Fruit fly (Drosophila melanogaster): ENCODE measurements around the gene CG3437.

Gene CG3437

DNA sequence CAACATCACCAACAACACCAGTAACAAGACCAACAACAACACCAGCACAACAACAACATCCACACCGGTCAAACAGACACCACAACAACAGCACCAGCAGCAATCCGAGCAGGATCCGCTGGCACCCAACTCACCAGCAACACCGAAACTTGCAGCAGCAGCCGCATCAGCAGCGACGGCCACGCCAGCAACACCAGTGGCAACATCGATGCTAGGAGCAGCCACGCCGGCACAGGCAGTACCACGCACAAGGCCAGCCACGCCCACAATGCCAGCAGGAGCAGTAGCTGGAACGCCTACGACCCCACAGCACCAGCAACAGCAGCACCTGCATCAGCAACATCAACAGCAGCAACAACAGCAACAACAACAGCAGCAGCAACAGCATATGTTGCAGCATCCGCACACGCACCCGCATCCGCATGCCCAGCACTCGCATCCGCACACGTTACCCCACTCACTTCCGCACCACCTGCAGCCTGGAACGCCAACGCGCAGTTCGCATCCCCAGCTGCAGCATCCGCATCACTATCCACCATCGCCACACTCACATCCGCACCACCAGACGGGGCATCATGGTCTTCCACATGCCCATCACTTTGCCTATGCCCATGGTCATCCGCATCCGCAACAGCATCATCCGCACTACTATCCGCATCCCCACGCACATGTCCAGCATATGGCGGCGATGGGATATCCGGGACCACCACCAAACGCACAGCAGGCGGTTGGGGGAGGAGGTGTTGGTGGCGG lies 13.9 kb upstream of the CG3437 start:
- TF ChIP-seq CG7045 (GFP tag; optimal IDR thresholded peaks at IDR 0.05) (no peak), cic (GFP tag; optimal IDR thresholded peaks at IDR 0.05) (no peak), CG1620 (GFP tag; optimal IDR thresholded peaks at IDR 0.05) (no peak), Hr96 (GFP tag; optimal IDR thresholded peaks at IDR 0.05) (no peak), pad (GFP tag; optimal IDR thresholded peaks at IDR 0.05) (no peak), toe (GFP tag; optimal IDR thresholded peaks at IDR 0.05) (no peak), kay (GFP tag; ENCODE audit: borderline replicate concordance) (no peak)

dm6 chr3L:9469079-9469478 lies 11.6 kb upstream of the CG3437 start:
- TF ChIP-seq Mnt (GFP tag; optimal IDR thresholded peaks at IDR 0.05), result no peak
- TF ChIP-seq bab1 (GFP tag; optimal IDR thresholded peaks at IDR 0.05), result no peak
- TF ChIP-seq Clk (GFP tag; optimal IDR thresholded peaks at IDR 0.05), result peak; percentile 0
- no peak for TF ChIP-seq CG11617 (GFP tag; optimal IDR thresholded peaks at IDR 0.05)
- no peak for TF ChIP-seq Crg-1 (GFP tag; optimal IDR thresholded peaks at IDR 0.05)
- TF ChIP-seq cnc (optimal IDR thresholded peaks at IDR 0.05), result no peak
- no peak for TF ChIP-seq CG1620 (GFP tag; optimal IDR thresholded peaks at IDR 0.05)
- peak; percentile 26 for TF ChIP-seq cic (GFP tag; optimal IDR thresholded peaks at IDR 0.05)
- no peak for TF ChIP-seq pad (GFP tag; optimal IDR thresholded peaks at IDR 0.05)

DNA sequence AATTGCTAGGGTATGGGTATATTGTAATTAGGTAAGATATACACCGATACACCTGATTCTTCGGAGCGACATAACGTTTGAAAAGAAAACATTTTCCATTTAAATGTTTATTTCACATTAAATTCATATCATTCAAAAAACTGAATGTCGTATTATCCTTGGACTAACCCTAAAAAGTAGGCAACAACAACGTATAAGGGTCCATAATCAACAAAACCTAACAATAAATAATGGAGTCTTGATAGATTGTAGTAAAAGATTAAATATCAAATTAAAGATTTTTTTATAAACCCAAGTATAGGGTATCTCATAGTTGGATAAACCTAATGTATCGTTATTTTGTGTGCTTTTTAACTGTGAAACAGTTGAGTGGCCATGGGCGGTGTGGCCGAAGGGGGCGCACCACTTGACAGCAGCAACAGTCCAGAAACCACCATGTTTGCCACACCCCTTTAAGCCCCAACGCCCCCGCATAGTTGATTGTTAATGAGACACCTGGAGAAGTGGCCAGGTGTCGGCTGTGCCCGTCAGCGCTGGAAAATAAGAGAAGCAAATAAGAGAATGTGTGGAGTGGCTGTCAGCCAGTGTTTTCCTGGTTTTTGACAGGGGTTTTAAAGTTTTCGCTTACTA lies 10.9 kb upstream of the CG3437 start:
- TF ChIP-seq bab1 (GFP tag; optimal IDR thresholded peaks at IDR 0.05) (peak; percentile 3), CG12768 (GFP tag; optimal IDR thresholded peaks at IDR 0.05) (no peak), CG7045 (GFP tag; optimal IDR thresholded peaks at IDR 0.05) (peak; percentile 36)

dm6 chr3L:9467763-9468206 lies 10.3 kb upstream of the CG3437 start:
- TF ChIP-seq CG7101 (tag; optimal IDR thresholded peaks at IDR 0.05) (no peak), cic (GFP tag; optimal IDR thresholded peaks at IDR 0.05) (no peak), CG12768 (GFP tag; optimal IDR thresholded peaks at IDR 0.05) (no peak), CG1620 (GFP tag; optimal IDR thresholded peaks at IDR 0.05) (no peak), CG5204 (GFP tag; optimal IDR thresholded peaks at IDR 0.05) (no peak), CG11617 (GFP tag; optimal IDR thresholded peaks at IDR 0.05) (no peak), pad (GFP tag; optimal IDR thresholded peaks at IDR 0.05) (no peak), cnc (optimal IDR thresholded peaks at IDR 0.05) (no peak), Clk (GFP tag; optimal IDR thresholded peaks at IDR 0.05) (no peak), CG33017 (tag; optimal IDR thresholded peaks at IDR 0.05) (no peak), kay (GFP tag; ENCODE audit: borderline replicate concordance) (no peak), Mnt (GFP tag; optimal IDR thresholded peaks at IDR 0.05) (no peak), ovo (GFP tag; optimal IDR thresholded peaks at IDR 0.05) (no peak), Hr96 (GFP tag; optimal IDR thresholded peaks at IDR 0.05) (no peak), CG14711 (tag; optimal IDR thresholded peaks at IDR 0.05) (no peak), CG7045 (GFP tag; optimal IDR thresholded peaks at IDR 0.05) (no peak), bab1 (GFP tag; optimal IDR thresholded peaks at IDR 0.05) (no peak), Crg-1 (GFP tag; optimal IDR thresholded peaks at IDR 0.05) (no peak), toe (GFP tag; optimal IDR thresholded peaks at IDR 0.05) (no peak)

DNA sequence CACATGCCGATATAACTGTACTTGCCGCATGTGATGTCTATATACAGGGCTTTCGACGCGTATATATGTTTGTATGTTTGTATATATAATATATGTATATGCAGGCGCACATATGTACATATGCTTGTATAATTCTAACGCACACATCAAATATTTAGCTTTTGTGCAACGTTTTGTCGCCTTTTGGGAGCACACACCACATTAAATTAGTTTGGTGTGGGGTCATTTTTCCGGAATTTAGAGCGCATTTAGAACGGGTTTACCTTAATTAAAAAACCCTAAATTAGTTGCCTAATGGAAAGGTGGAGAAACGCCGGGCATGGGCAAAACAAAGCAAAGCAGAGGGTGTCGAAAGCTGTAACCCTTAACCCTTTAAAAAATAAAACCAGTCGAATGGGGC lies 9.8 kb upstream of the CG3437 start:
- TF ChIP-seq CG7101 (tag; optimal IDR thresholded peaks at IDR 0.05), result no peak
- TF ChIP-seq kay (GFP tag; ENCODE audit: borderline replicate concordance), result peak; percentile 78
- no peak for TF ChIP-seq pad (GFP tag; optimal IDR thresholded peaks at IDR 0.05)
- TF ChIP-seq CG14711 (tag; optimal IDR thresholded peaks at IDR 0.05), result no peak
- no peak for TF ChIP-seq CG1620 (GFP tag; optimal IDR thresholded peaks at IDR 0.05)
- TF ChIP-seq CG11617 (GFP tag; optimal IDR thresholded peaks at IDR 0.05), result no peak

- no peak for TF ChIP-seq cnc (optimal IDR thresholded peaks at IDR 0.05)
- TF ChIP-seq CG5204 (GFP tag; optimal IDR thresholded peaks at IDR 0.05), result peak; percentile 57
- peak; percentile 32 for TF ChIP-seq CG33017 (tag; optimal IDR thresholded peaks at IDR 0.05)
- no peak for TF ChIP-seq pad (GFP tag; optimal IDR thresholded peaks at IDR 0.05)
- no peak for TF ChIP-seq CG1620 (GFP tag; optimal IDR thresholded peaks at IDR 0.05)
- TF ChIP-seq cic (GFP tag; optimal IDR thresholded peaks at IDR 0.05), result no peak
- no peak for TF ChIP-seq kay (GFP tag; ENCODE audit: borderline replicate concordance)
- peak; percentile 47 for TF ChIP-seq CG7045 (GFP tag; optimal IDR thresholded peaks at IDR 0.05)
- peak; percentile 32 for TF ChIP-seq Clk (GFP tag; optimal IDR thresholded peaks at IDR 0.05)
- no peak for TF ChIP-seq CG14711 (tag; optimal IDR thresholded peaks at IDR 0.05)
- TF ChIP-seq tj (GFP tag; optimal IDR thresholded peaks at IDR 0.05), result no peak
- TF ChIP-seq CG12768 (GFP tag; optimal IDR thresholded peaks at IDR 0.05), result peak; percentile 24
- no peak for TF ChIP-seq Mnt (GFP tag; optimal IDR thresholded peaks at IDR 0.05)
- no peak for TF ChIP-seq bab1 (GFP tag; optimal IDR thresholded peaks at IDR 0.05)
- peak; percentile 34 for TF ChIP-seq CG11617 (GFP tag; optimal IDR thresholded peaks at IDR 0.05)
- no peak for TF ChIP-seq Hr96 (GFP tag; optimal IDR thresholded peaks at IDR 0.05)
- peak; percentile 42 for TF ChIP-seq toe (GFP tag; optimal IDR thresholded peaks at IDR 0.05)
- TF ChIP-seq ovo (GFP tag; optimal IDR thresholded peaks at IDR 0.05), result no peak
- no peak for TF ChIP-seq Crg-1 (GFP tag; optimal IDR thresholded peaks at IDR 0.05)
- TF ChIP-seq CG7101 (tag; optimal IDR thresholded peaks at IDR 0.05), result peak; percentile 9
These were observed 9.1 kb upstream of the CG3437 start for dm6 chr3L:9466595-9466994.

Measured in whole organism, adult.